Fruit fly (Drosophila melanogaster) whole organism, embryonic: ENCODE measurements around the gene CG14340.
A peak's percentile ranks its signal among the peaks of the same experiment; 100 is the strongest.

Experiments
- Abd-B ChIP-seq: fragments of 200-800 bp; sonication (Bioruptor generic); optimal IDR thresholded peaks from 2 replicates; lab custom pipeline; 2018; ENCODE audit warnings: missing biosample characterization, mild to moderate bottlenecking, missing genetic modification characterization, moderate library complexity
- Awh ChIP-seq: fragments of 200-800 bp; sonication (Bioruptor generic); IDR thresholded peaks from 2 replicates; pipeline ENCODE4, ENCODE4 v1.3.6; 2022; ENCODE audit warnings: missing biosample characterization, missing genetic modification characterization
- CG11247 ChIP-seq: fragments of 200-800 bp; sonication (Bioruptor generic); IDR thresholded peaks from 2 replicates; pipeline ENCODE4 v1.3.6; 2022; ENCODE audit warnings: missing biosample characterization, missing genetic modification characterization
- CG11504 ChIP-seq: fragments of 200-800 bp; sonication (Bioruptor generic); optimal IDR thresholded peaks from 3 replicates; lab custom pipeline; 2019; ENCODE audit warnings: missing biosample characterization, mild to moderate bottlenecking, missing genetic modification characterization, moderate library complexity
- CG11560 ChIP-seq: fragments of 200-800 bp; sonication (Bioruptor generic); IDR thresholded peaks from 3 replicates; pipeline ENCODE4 v1.3.6; 2022; ENCODE audit warnings: missing biosample characterization, missing genetic modification characterization
- CG13287 ChIP-seq: fragments of 200-800 bp; sonication (Bioruptor generic); IDR thresholded peaks from 2 replicates; pipeline ENCODE4 v1.3.6; 2022; ENCODE audit warnings: missing biosample characterization, missing genetic modification characterization; ENCODE audit not compliant: partially characterized antibody
- CG14860 ChIP-seq: fragments of 200-800 bp; sonication (Bioruptor generic); IDR thresholded peaks from 3 replicates; pipeline ENCODE4 v1.3.6; 2022; ENCODE audit warnings: missing biosample characterization, missing genetic modification characterization; ENCODE audit not compliant: partially characterized antibody
- CG17361 ChIP-seq: fragments of 200-800 bp; sonication (Bioruptor generic); IDR thresholded peaks from 3 replicates; pipeline ENCODE4 v1.3.6; 2022; ENCODE audit warnings: missing biosample characterization, missing genetic modification characterization
- CG2875 ChIP-seq: fragments of 200-800 bp; sonication (Bioruptor generic); optimal IDR thresholded peaks from 2 replicates; lab custom pipeline; 2017; ENCODE audit warnings: missing biosample characterization, mild to moderate bottlenecking, missing genetic modification characterization, missing genetic modification reagents
- CG30431 ChIP-seq: fragments of 200-800 bp; sonication (Bioruptor generic); optimal IDR thresholded peaks from 2 replicates; lab custom pipeline; 2017; ENCODE audit warnings: missing biosample characterization, missing genetic modification characterization
- CG4328 ChIP-seq: fragments of 200-800 bp; sonication (Bioruptor generic); optimal IDR thresholded peaks from 3 replicates; lab custom pipeline; 2017; ENCODE audit warnings: missing biosample characterization, missing genetic modification reagents, missing genetic modification characterization
- CG4360 ChIP-seq: fragments of 200-800 bp; sonication (Bioruptor generic); IDR thresholded peaks from 2 replicates; pipeline ENCODE4 v1.3.6; 2022; ENCODE audit warnings: missing biosample characterization, missing genetic modification characterization
- CG5245 ChIP-seq: fragments of 200-800 bp; sonication (Bioruptor generic); optimal IDR thresholded peaks from 3 replicates; lab custom pipeline; 2016; ENCODE audit warnings: missing biosample characterization, missing genetic modification characterization
- CG5953 ChIP-seq: fragments of 200-800 bp; sonication (Bioruptor generic); IDR thresholded peaks from 2 replicates; pipeline ENCODE4 v1.3.6; 2022; ENCODE audit warnings: missing biosample characterization, missing genetic modification characterization
- CG6254 ChIP-seq: fragments of 200-800 bp; sonication (Bioruptor generic); optimal IDR thresholded peaks from 3 replicates; lab custom pipeline; 2017; ENCODE audit warnings: mild to moderate bottlenecking, missing biosample characterization, missing genetic modification reagents, missing genetic modification characterization
- CG6689 ChIP-seq: fragments of 200-800 bp; sonication (Bioruptor generic); IDR thresholded peaks from 2 replicates; pipeline ENCODE4 v1.3.6; 2022; ENCODE audit warnings: missing biosample characterization, missing genetic modification characterization
- CG6791 ChIP-seq: fragments of 200-800 bp; sonication (Bioruptor generic); IDR thresholded peaks from 3 replicates; pipeline ENCODE4 v1.3.6; 2022; ENCODE audit warnings: missing biosample characterization, missing genetic modification characterization; ENCODE audit not compliant: partially characterized antibody
- CG7963 ChIP-seq: fragments of 200-800 bp; sonication (Bioruptor generic); IDR thresholded peaks from 3 replicates; pipeline ENCODE4 v1.3.6; 2022; ENCODE audit warnings: missing biosample characterization, missing genetic modification characterization; ENCODE audit not compliant: partially characterized antibody
- CTCF ChIP-seq: fragments of 200-800 bp; sonication (Bioruptor generic); optimal IDR thresholded peaks from 2 replicates; lab custom pipeline; 2017; ENCODE audit warnings: missing biosample characterization, mild to moderate bottlenecking, missing genetic modification characterization, moderate library complexity
- CrebB ChIP-seq: fragments of 200-800 bp; sonication (Bioruptor generic); optimal IDR thresholded peaks from 3 replicates; lab custom pipeline; 2018; ENCODE audit warnings: missing biosample characterization, mild to moderate bottlenecking, missing genetic modification characterization
- D19A ChIP-seq: fragments of 200-800 bp; optimal IDR thresholded peaks from 3 replicates; lab custom pipeline; 2019; ENCODE audit warnings: missing biosample characterization, mild to moderate bottlenecking, missing genetic modification characterization, moderate library complexity
- Dbx ChIP-seq: fragments of 200-800 bp; sonication (Bioruptor generic); IDR thresholded peaks from 3 replicates; pipeline ENCODE4 v1.3.6; 2022; ENCODE audit warnings: missing biosample characterization, missing genetic modification characterization
- Dek ChIP-seq: fragments of 200-800 bp; sonication (Bioruptor generic); optimal IDR thresholded peaks from 3 replicates; lab custom pipeline; 2019; ENCODE audit warnings: missing biosample characterization, mild to moderate bottlenecking, missing genetic modification characterization, moderate library complexity
- HmgZ ChIP-seq: fragments of 200-800 bp; sonication (Bioruptor generic); optimal IDR thresholded peaks from 2 replicates; lab custom pipeline; 2018; ENCODE audit warnings: missing biosample characterization, mild to moderate bottlenecking, missing genetic modification characterization
- Hmr ChIP-seq: fragments of 200-800 bp; sonication (Bioruptor generic); optimal IDR thresholded peaks from 3 replicates; lab custom pipeline; 2017; ENCODE audit warnings: mild to moderate bottlenecking, missing biosample characterization, missing genetic modification reagents, missing genetic modification characterization
- Hr51 ChIP-seq, 2 experiments: fragments of 200-800 bp; sonication (Bioruptor generic); optimal IDR thresholded peaks; 2 replicates in 1 of 2; 3 replicates in 1 of 2; lab custom pipeline; 2016 to 2018; ENCODE audit warnings: missing biosample characterization in 2 of 2, missing genetic modification characterization in 2 of 2, mild to moderate bottlenecking in 1 of 2, moderate library complexity in 1 of 2
- Jarid2 ChIP-seq: fragments of 200-800 bp; sonication (Bioruptor generic); optimal IDR thresholded peaks from 3 replicates; lab custom pipeline; 2017; ENCODE audit warnings: mild to moderate bottlenecking, missing biosample characterization, missing genetic modification reagents, missing genetic modification characterization
- Lhr ChIP-seq: fragments of 200-800 bp; sonication (Bioruptor generic); optimal IDR thresholded peaks from 3 replicates; lab custom pipeline; 2017; ENCODE audit warnings: mild to moderate bottlenecking, missing biosample characterization, missing genetic modification reagents, missing genetic modification characterization
- Meics ChIP-seq: fragments of 200-800 bp; sonication (Bioruptor generic); optimal IDR thresholded peaks from 2 replicates; lab custom pipeline; 2017; ENCODE audit warnings: missing biosample characterization, mild to moderate bottlenecking, missing genetic modification characterization
- NC2α ChIP-seq: fragments of 200-800 bp; sonication (Bioruptor generic); optimal IDR thresholded peaks from 2 replicates; lab custom pipeline; 2016; ENCODE audit warnings: missing biosample characterization, missing genetic modification characterization
- Optix ChIP-seq: fragments of 200-800 bp; sonication (Bioruptor generic); IDR thresholded peaks from 3 replicates; pipeline ENCODE4 v1.3.6; 2022; ENCODE audit warnings: missing biosample characterization, missing genetic modification characterization
- PHDP ChIP-seq: fragments of 200-800 bp; sonication (Bioruptor generic); optimal IDR thresholded peaks from 3 replicates; lab custom pipeline; 2018; ENCODE audit warnings: missing biosample characterization, mild to moderate bottlenecking, missing genetic modification characterization, moderate library complexity
- Poxn ChIP-seq: fragments of 200-800 bp; sonication (Bioruptor generic); IDR thresholded peaks from 2 replicates; pipeline ENCODE4 v1.3.6; 2022; ENCODE audit warnings: missing biosample characterization, missing genetic modification characterization
- YL-1 ChIP-seq: fragments of 200-800 bp; sonication (Bioruptor generic); optimal IDR thresholded peaks from 3 replicates; lab custom pipeline; 2017; ENCODE audit warnings: missing biosample characterization, mild to moderate bottlenecking, missing genetic modification characterization
- ase ChIP-seq: fragments of 200-800 bp; sonication (Bioruptor generic); IDR thresholded peaks from 3 replicates; pipeline ENCODE4 v1.3.6; 2022; ENCODE audit warnings: missing biosample characterization, missing genetic modification characterization
- caup ChIP-seq: fragments of 200-800 bp; sonication (Bioruptor generic); optimal IDR thresholded peaks from 3 replicates; lab custom pipeline; 2017; ENCODE audit warnings: missing biosample characterization, mild to moderate bottlenecking, missing genetic modification characterization, moderate library complexity; ENCODE audit not compliant: severe bottlenecking
- danr ChIP-seq: fragments of 200-800 bp; sonication (Bioruptor generic); IDR thresholded peaks from 2 replicates; pipeline ENCODE4 v1.3.6; 2022; ENCODE audit warnings: missing biosample characterization, missing genetic modification characterization
- gcm ChIP-seq: fragments of 200-800 bp; sonication (Bioruptor generic); optimal IDR thresholded peaks from 2 replicates; lab custom pipeline; 2019; ENCODE audit warnings: missing biosample characterization, mild to moderate bottlenecking, missing genetic modification characterization, moderate library complexity
- gfzf ChIP-seq: fragments of 200-800 bp; sonication (Bioruptor generic); optimal IDR thresholded peaks from 2 replicates; lab custom pipeline; 2016; ENCODE audit warnings: missing biosample characterization, mild to moderate bottlenecking, missing genetic modification characterization, moderate library complexity
- grn ChIP-seq: fragments of 200-800 bp; sonication (Bioruptor generic); optimal IDR thresholded peaks from 3 replicates; lab custom pipeline; 2017; ENCODE audit warnings: missing biosample characterization, missing genetic modification characterization
- gro ChIP-seq: fragments of 200-800 bp; sonication (Bioruptor generic); optimal IDR thresholded peaks from 2 replicates; lab custom pipeline; 2016; ENCODE audit warnings: missing biosample characterization, missing genetic modification characterization
- kni ChIP-seq: fragments of 200-800 bp; sonication (Bioruptor generic); optimal IDR thresholded peaks from 3 replicates; lab custom pipeline; 2017; ENCODE audit warnings: mild to moderate bottlenecking, missing biosample characterization, missing genetic modification reagents, missing genetic modification characterization
- pzg ChIP-seq: fragments of 200-800 bp; sonication (Bioruptor generic); optimal IDR thresholded peaks from 3 replicates; lab custom pipeline; 2018; ENCODE audit warnings: missing biosample characterization, mild to moderate bottlenecking, missing genetic modification characterization, moderate library complexity
- sens-2 ChIP-seq: fragments of 200-800 bp; sonication (Bioruptor generic); IDR thresholded peaks from 2 replicates; pipeline ENCODE4 v1.3.6; 2022; ENCODE audit warnings: missing biosample characterization, missing genetic modification characterization
- slou ChIP-seq: fragments of 200-800 bp; sonication (Bioruptor generic); optimal IDR thresholded peaks from 3 replicates; lab custom pipeline; 2016; ENCODE audit warnings: missing biosample characterization, missing genetic modification characterization
- so ChIP-seq: fragments of 200-800 bp; sonication (Bioruptor generic); IDR thresholded peaks from 3 replicates; pipeline ENCODE4 v1.3.6; 2022; ENCODE audit warnings: missing biosample characterization, missing genetic modification characterization
- sug ChIP-seq: fragments of 200-800 bp; optimal IDR thresholded peaks from 2 replicates; lab custom pipeline; 2019; ENCODE audit warnings: missing biosample characterization, mild to moderate bottlenecking, missing genetic modification characterization, moderate library complexity
- trh ChIP-seq: fragments of 200-800 bp; sonication (Bioruptor generic); optimal IDR thresholded peaks from 2 replicates; lab custom pipeline; 2016; ENCODE audit warnings: missing biosample characterization, missing genetic modification characterization
- z ChIP-seq: fragments of 200-800 bp; sonication (Bioruptor generic); IDR thresholded peaks from 3 replicates; pipeline ENCODE4 v1.3.6; 2022; ENCODE audit warnings: missing biosample characterization, missing genetic modification characterization
- zen2 ChIP-seq: fragments of 200-800 bp; sonication (Bioruptor generic); IDR thresholded peaks from 3 replicates; pipeline ENCODE4 v1.3.6; 2022; ENCODE audit warnings: missing biosample characterization, missing genetic modification characterization; ENCODE audit not compliant: partially characterized antibody

Gene CG14340

DNA sequence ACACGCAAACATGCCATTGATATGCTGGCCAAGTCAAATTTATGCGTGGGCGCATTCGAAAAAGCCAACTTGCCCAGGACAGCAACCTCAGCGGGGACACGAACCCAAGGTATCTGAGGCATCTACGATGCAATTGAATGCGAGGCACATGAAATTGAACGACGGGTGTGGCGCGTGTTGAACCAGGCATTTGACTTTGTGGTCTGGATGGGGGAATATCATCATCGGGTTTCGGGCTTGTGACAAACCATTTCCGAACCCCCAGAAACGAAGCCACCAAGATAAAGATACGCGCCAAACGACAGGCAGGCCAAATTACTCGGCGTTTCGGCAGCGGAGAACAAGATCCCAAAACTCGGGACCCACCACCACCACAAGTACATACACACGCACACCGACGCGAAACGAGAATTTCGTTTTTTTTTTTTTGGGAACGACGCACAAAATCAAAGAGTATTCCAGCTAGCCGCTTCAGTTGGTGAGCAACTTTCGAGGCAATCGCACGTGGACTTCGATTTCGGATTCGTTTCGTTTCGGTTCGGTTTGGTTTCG, 30.1 kb downstream of the CG14340 start, which contains the start of gene MFS3 (continued):
- TF ChIP-seq CG11247 (GFP tag; lab: Robert Waterston, UW) (no peak), PHDP (tag; lab: Kevin White, UChicago) (peak; percentile 20), ase (0 out of 3 replicates have a peak, but pooled peaks have one; percentile 12), CG4328 (no peak), CG5245 (GFP tag; lab: Kevin White, UChicago) (no peak), CG14860 (GFP tag; lab: Robert Waterston, UW) (no peak), Dek (no peak), CG17361 (peak; percentile 22; the same call in 1 of the 3 replicates), sug (tag; lab: Kevin White, UChicago) (peak; percentile 36), Dbx (GFP tag; lab: Robert Waterston, UW) (peak; percentile 29; the same call in 2 of the 3 replicates), CG7963 (GFP tag; lab: Robert Waterston, UW) (no peak), CG6791 (0 out of 3 replicates have a peak, but pooled peaks have one; percentile 38), gcm (GFP tag; lab: Kevin White, UChicago) (peak; percentile 9), Poxn (GFP tag; lab: Robert Waterston, UW) (no peak), CG5953 (GFP tag; lab: Robert Waterston, UW) (no peak), Meics (peak; percentile 13), gro (GFP tag; lab: Kevin White, UChicago) (peak; percentile 26), CG2875 (GFP tag; lab: Kevin White, UChicago) (peak; percentile 18), zen2 (GFP tag; lab: Robert Waterston, UW) (no peak), CG4360 (GFP tag; lab: Robert Waterston, UW) (no peak), Optix (GFP tag; lab: Robert Waterston, UW) (no peak), YL-1 (GFP tag; lab: Kevin White, UChicago) (no peak), slou (GFP tag; lab: Kevin White, UChicago) (no peak), Lhr (no peak), sens-2 (no peak), grn (GFP tag; lab: Kevin White, UChicago) (peak; percentile 58), z (0 out of 3 replicates have a peak, but pooled peaks have one; percentile 12), gfzf (peak; percentile 56), CG13287 (GFP tag; lab: Robert Waterston, UW) (peak; percentile 43; the same call in 1 of the 2 replicates), Hmr (peak; percentile 74), pzg (peak; percentile 49), D19A (tag; lab: Kevin White, UChicago) (peak; percentile 88), caup (peak; percentile 7), kni (GFP tag; lab: Kevin White, UChicago) (peak; percentile 80), CG11560 (no peak), NC2α (no peak), CTCF (GFP tag; lab: Kevin White, UChicago) (peak; percentile 82), trh (GFP tag; lab: Kevin White, UChicago) (no peak), danr (GFP tag; lab: Robert Waterston, UW) (no peak), CG30431 (GFP tag; lab: Kevin White, UChicago) (no peak), Hr51 (GFP tag; optimal IDR thresholded peaks at IDR 0.05; lab: Kevin White, UChicago) (peak in 1 of 2 experiments; percentile 21), Abd-B (GFP tag; lab: Kevin White, UChicago) (peak; percentile 27), Jarid2 (GFP tag; lab: Kevin White, UChicago) (peak; percentile 66), so (GFP tag; lab: Robert Waterston, UW) (peak; percentile 71; the same call in 2 of the 3 replicates), CrebB (tag; lab: Kevin White, UChicago) (peak; percentile 33), CG6689 (GFP tag; lab: Robert Waterston, UW) (no peak), CG11504 (tag; lab: Kevin White, UChicago) (peak; percentile 53), CG6254 (no peak), Awh (GFP tag; lab: Robert Waterston, UW) (no peak), HmgZ (tag; lab: Kevin White, UChicago) (peak; percentile 4)
